Worm (Caenorhabditis elegans) whole organism, L2 larva: ENCODE measurements around the gene ZK666.11.

Experiments
- ZK546.5 ChIP-seq: sonication (generic microtip); optimal IDR thresholded peaks from 2 replicates; lab custom pipeline; 2017; ENCODE audit warnings: missing biosample characterization, missing genetic modification characterization
- alr-1 ChIP-seq: fragments of 150-350 bp; optimal IDR thresholded peaks from 2 replicates; lab custom pipeline; 2014; ENCODE audit warnings: missing biosample characterization, missing genetic modification characterization
- blmp-1 ChIP-seq: sonication (generic microtip); optimal IDR thresholded peaks from 2 replicates; lab custom pipeline; 2017; ENCODE audit warnings: missing genetic modification characterization, mild to moderate bottlenecking, missing compliant biosample characterization, antibody characterized with exemption, moderate library complexity; ENCODE audit not compliant: insufficient read depth
- mbf-1 ChIP-seq: sonication (generic microtip); optimal IDR thresholded peaks from 2 replicates; lab custom pipeline; 2017; ENCODE audit warnings: missing biosample characterization, missing genetic modification characterization
- nhr-12 ChIP-seq: fragments of 150-350 bp; optimal IDR thresholded peaks from 2 replicates; lab custom pipeline; 2014; ENCODE audit warnings: missing biosample characterization, missing genetic modification characterization
- nhr-237 ChIP-seq: fragments of 150-350 bp; optimal IDR thresholded peaks from 2 replicates; lab custom pipeline; 2014; ENCODE audit warnings: missing biosample characterization, missing genetic modification characterization
- nhr-6 ChIP-seq: fragments of 150-350 bp; optimal IDR thresholded peaks from 2 replicates; lab custom pipeline; 2014; ENCODE audit warnings: missing biosample characterization, missing genetic modification characterization
- nhr-77 ChIP-seq: fragments of 150-350 bp; optimal IDR thresholded peaks from 2 replicates; lab custom pipeline; 2014; ENCODE audit warnings: missing biosample characterization, missing genetic modification characterization
- peb-1 ChIP-seq: fragments of 150-350 bp; optimal IDR thresholded peaks from 2 replicates; lab custom pipeline; 2014; ENCODE audit warnings: missing biosample characterization, missing genetic modification characterization
- skn-1 ChIP-seq: sonication (generic microtip); optimal IDR thresholded peaks from 2 replicates; lab custom pipeline; 2017; ENCODE audit warnings: missing biosample characterization, missing genetic modification characterization
- sma-3 ChIP-seq: sonication (generic microtip); optimal IDR thresholded peaks from 2 replicates; lab custom pipeline; 2016; ENCODE audit warnings: missing genetic modification reagents, missing genetic modification characterization, missing compliant biosample characterization
- snpc-4 ChIP-seq: fragments of 150-350 bp; optimal IDR thresholded peaks from 2 replicates; lab custom pipeline; 2014; ENCODE audit warnings: missing biosample characterization, missing genetic modification characterization
- unc-62 ChIP-seq: fragments of 150-350 bp; optimal IDR thresholded peaks from 2 replicates; lab custom pipeline; 2014; ENCODE audit warnings: missing biosample characterization, missing genetic modification reagents, missing genetic modification characterization
- ztf-4 ChIP-seq: fragments of 150-350 bp; optimal IDR thresholded peaks from 2 replicates; lab custom pipeline; 2014; ENCODE audit warnings: missing biosample characterization, missing genetic modification characterization

DNA sequence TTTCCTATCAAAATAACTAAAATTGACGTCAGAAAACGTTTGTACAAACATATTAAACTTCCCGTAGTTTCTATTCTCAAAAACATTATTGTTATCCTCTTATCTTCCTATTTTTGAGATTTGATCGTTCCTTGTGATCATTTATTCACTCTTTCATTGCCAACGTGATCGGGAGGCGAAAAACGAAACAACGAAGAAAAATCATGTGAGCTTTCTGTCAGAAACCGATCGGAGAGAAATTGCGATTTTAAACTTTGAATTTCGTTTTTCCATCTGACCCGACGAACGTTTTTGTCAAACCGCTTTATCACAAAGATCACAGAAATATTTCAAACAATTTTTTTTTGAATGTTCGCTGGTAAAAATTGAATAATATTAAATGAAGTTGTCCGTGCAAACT, 36.0 kb upstream of the ZK666.11 start:
- TF ChIP-seq sma-3 (peak; percentile 41), ZK546.5 (no peak), ztf-4 (tag; lab: Kevin White, UChicago) (peak; percentile 43), snpc-4 (tag; lab: Kevin White, UChicago) (no peak), nhr-77 (tag; lab: Kevin White, UChicago) (no peak), nhr-12 (tag; lab: Kevin White, UChicago) (no peak), unc-62 (GFP tag; lab: Kevin White, UChicago) (no peak), nhr-6 (tag; lab: Kevin White, UChicago) (peak; percentile 48), peb-1 (tag; lab: Kevin White, UChicago) (no peak), mbf-1 (tag; lab: Kevin White, UChicago) (no peak), blmp-1 (tag; lab: Kevin White, UChicago) (peak; percentile 61), nhr-237 (tag; lab: Kevin White, UChicago) (no peak), alr-1 (tag; lab: Kevin White, UChicago) (no peak), skn-1 (no peak)
